Fruit fly (Drosophila melanogaster): ENCODE results near the gene CG9921.

CG9921 gene

DNA sequence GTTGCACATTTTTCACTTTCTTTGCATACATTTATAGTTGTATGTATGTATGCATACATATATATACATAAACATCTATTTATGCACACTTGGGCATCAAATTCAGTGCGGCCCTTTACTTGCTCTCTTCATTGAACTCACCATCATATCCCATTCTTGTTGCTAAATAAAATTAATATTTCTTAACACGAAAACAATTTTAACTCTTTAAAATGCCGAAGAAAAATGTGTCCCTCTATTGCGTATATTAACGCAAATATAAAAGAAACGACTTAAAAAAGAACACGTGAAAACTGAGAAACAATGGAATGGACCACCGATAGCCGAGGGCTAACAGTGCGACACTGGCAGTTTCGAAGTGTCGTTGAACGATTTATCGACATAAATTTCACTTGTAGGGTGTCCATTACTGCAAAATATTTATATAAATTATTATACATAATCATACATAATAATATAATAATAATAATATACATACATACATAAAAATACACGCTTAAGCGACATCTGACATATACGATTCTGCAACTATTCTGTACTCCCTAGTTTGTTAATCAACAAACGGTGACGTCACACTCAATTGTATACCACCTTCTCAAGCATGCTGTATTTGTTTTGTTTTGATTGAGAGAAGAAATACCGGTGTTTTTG lies 25.4 kb upstream of the CG9921 start, which contains the start of the genes U2af50 and PIG-Q (continued):
- TF ChIP-seq CG12219 (GFP tag; optimal IDR thresholded peaks at IDR 0.05) (peak; percentile 78), CG34376 (GFP tag; optimal IDR thresholded peaks at IDR 0.05) (peak; percentile 77), lbe (GFP tag; optimal IDR thresholded peaks at IDR 0.05) (peak; percentile 78), CG17802 (tag; optimal IDR thresholded peaks at IDR 0.05) (peak; percentile 76), CG31224 (GFP tag; IDR thresholded peaks at IDR 0.05) (peak; percentile 86), slp2 (GFP tag; optimal IDR thresholded peaks at IDR 0.05) (peak; percentile 47), chinmo (GFP tag; IDR thresholded peaks at IDR 0.05; ENCODE audit: partially characterized antibody) (no peak), D (optimal IDR thresholded peaks at IDR 0.05) (no peak), D (GFP tag; optimal IDR thresholded peaks at IDR 0.05) (peak; percentile 92), hb (GFP tag; IDR thresholded peaks at IDR 0.05; ENCODE audit: partially characterized antibody) (no peak), CG16779 (GFP tag; IDR thresholded peaks at IDR 0.05) (no peak; the same call in 1 of the 2 replicates)

- TF ChIP-seq CG34422 (GFP tag; IDR thresholded peaks at IDR 0.05) (no peak), Ada2b (GFP tag; IDR thresholded peaks at IDR 0.05) (no peak), CG12155 (GFP tag; optimal IDR thresholded peaks at IDR 0.05) (no peak), wdn (GFP tag; IDR thresholded peaks at IDR 0.05) (no peak), zfh1 (GFP tag; IDR thresholded peaks at IDR 0.05) (no peak), Kr (GFP tag; optimal IDR thresholded peaks at IDR 0.05) (no peak), slou (GFP tag; optimal IDR thresholded peaks at IDR 0.05) (no peak), Gsc (GFP tag; IDR thresholded peaks at IDR 0.05) (no peak), CG12659 (GFP tag; optimal IDR thresholded peaks at IDR 0.05) (no peak), gsb (GFP tag; IDR thresholded peaks at IDR 0.05) (no peak), hbn (GFP tag; IDR thresholded peaks at IDR 0.05; ENCODE audit: partially characterized antibody) (peak; percentile 49; the same call in 1 of the 2 replicates), B-H1 (GFP tag; IDR thresholded peaks at IDR 0.05) (no peak), CG12769 (tag; optimal IDR thresholded peaks at IDR 0.05) (no peak), CG10147 (GFP tag; optimal IDR thresholded peaks at IDR 0.05) (no peak), CG4360 (GFP tag; IDR thresholded peaks at IDR 0.05) (no peak), lab (GFP tag; optimal IDR thresholded peaks at IDR 0.05) (no peak), row (GFP tag; IDR thresholded peaks at IDR 0.05) (peak; percentile 83), nerfin-1 (tag; optimal IDR thresholded peaks at IDR 0.05) (no peak), CG2120 (GFP tag; optimal IDR thresholded peaks at IDR 0.05) (peak; percentile 28), CG17359 (tag; optimal IDR thresholded peaks at IDR 0.05) (no peak), sim (GFP tag; IDR thresholded peaks at IDR 0.05) (no peak), dpn (GFP tag; optimal IDR thresholded peaks at IDR 0.05) (no peak), Xrp1 (GFP tag; IDR thresholded peaks at IDR 0.05) (no peak; the same call in 1 of the 2 replicates), aop (GFP tag; IDR thresholded peaks at IDR 0.05) (no peak), CG9437 (GFP tag; optimal IDR thresholded peaks at IDR 0.05) (no peak), hkb (optimal IDR thresholded peaks at IDR 0.05) (no peak), hkb (GFP tag; IDR thresholded peaks at IDR 0.05) (no peak), sug (tag; optimal IDR thresholded peaks at IDR 0.05) (no peak), crol (GFP tag; IDR thresholded peaks at IDR 0.05) (no peak), ind (GFP tag; optimal IDR thresholded peaks at IDR 0.05) (no peak), NK7.1 (GFP tag; optimal IDR thresholded peaks at IDR 0.05) (no peak), nerfin-2 (GFP tag; IDR thresholded peaks at IDR 0.05; ENCODE audit: partially characterized antibody) (no peak), CG11085 (GFP tag; IDR thresholded peaks at IDR 0.05) (no peak), CG8765 (GFP tag; IDR thresholded peaks at IDR 0.05) (no peak), CG6854 (GFP tag; optimal IDR thresholded peaks at IDR 0.05) (no peak), Neu2 (GFP tag; optimal IDR thresholded peaks at IDR 0.05; ENCODE audit: borderline replicate concordance) (no peak), CG12391 (tag; optimal IDR thresholded peaks at IDR 0.05) (no peak), CG8281 (tag; optimal IDR thresholded peaks at IDR 0.05) (no peak), CG8388 (GFP tag; optimal IDR thresholded peaks at IDR 0.05) (no peak)
Measured at dm6 chrX:16350062-16350461, 16.7 kb upstream of the CG9921 start, which contains the start of gene sl. sl (plus strand) TSS chrX:16350315.
